Worm (Caenorhabditis elegans) whole organism, L1 larva: ENCODE results near the gene rev-1.
A peak's percentile ranks its signal among the peaks of the same experiment; 100 is the strongest.

Experiments used
- C16A3.4 ChIP-seq: fragments of 150-350 bp; optimal IDR thresholded peaks from 2 replicates; lab custom pipeline; 2014; ENCODE audit warnings: missing biosample characterization, missing genetic modification characterization
- C34B4.2 ChIP-seq: sonication (generic microtip); optimal IDR thresholded peaks from 2 replicates; lab custom pipeline; 2017; ENCODE audit warnings: mild to moderate bottlenecking, missing genetic modification characterization, missing compliant biosample characterization
- F16B12.6 ChIP-seq: fragments of 150-350 bp; optimal IDR thresholded peaks from 2 replicates; lab custom pipeline; 2014; ENCODE audit warnings: missing biosample characterization, missing genetic modification characterization
- Y116A8C.19 ChIP-seq: sonication (generic microtip); optimal IDR thresholded peaks from 2 replicates; lab custom pipeline; 2016; ENCODE audit warnings: missing compliant biosample characterization, missing genetic modification characterization, borderline replicate concordance
- alr-1 ChIP-seq: fragments of 200-800 bp; sonication (Bioruptor generic); optimal IDR thresholded peaks from 2 replicates; lab custom pipeline; 2018; ENCODE audit warnings: borderline replicate concordance, mild to moderate bottlenecking, missing genetic modification characterization, missing compliant biosample characterization
- aly-2 ChIP-seq: fragments of 150-350 bp; optimal IDR thresholded peaks from 2 replicates; lab custom pipeline; 2014; ENCODE audit warnings: missing biosample characterization, missing genetic modification characterization
- blmp-1 ChIP-seq: fragments of 150-350 bp; optimal IDR thresholded peaks from 2 replicates; lab custom pipeline; 2014; ENCODE audit warnings: missing biosample characterization, missing genetic modification characterization
- ceh-82 ChIP-seq, 3 experiments: fragments of 150-350 bp in 1 of 3; sonication (generic microtip) in 2 of 3; optimal IDR thresholded peaks; 2 replicates each; lab custom pipeline; 2014 to 2017; ENCODE audit warnings: missing biosample characterization in 3 of 3, missing genetic modification characterization in 3 of 3
- ces-1 ChIP-seq: fragments of 150-350 bp; optimal IDR thresholded peaks from 2 replicates; lab custom pipeline; 2014; ENCODE audit warnings: missing biosample characterization, missing genetic modification reagents, missing genetic modification characterization
- dpl-1 ChIP-seq, 3 experiments: fragments of 150-350 bp in 2 of 3; sonication (generic microtip) in 1 of 3; optimal IDR thresholded peaks; 2 replicates each; lab custom pipeline; 2014 to 2017; ENCODE audit warnings: missing biosample characterization in 3 of 3, missing genetic modification characterization in 3 of 3, missing genetic modification reagents in 3 of 3
- dsc-1 ChIP-seq: sonication (generic microtip); optimal IDR thresholded peaks from 2 replicates; lab custom pipeline; 2016; ENCODE audit warnings: mild to moderate bottlenecking, missing genetic modification characterization, missing compliant biosample characterization
- efl-1 ChIP-seq, 4 experiments: fragments of 150-350 bp; optimal IDR thresholded peaks in 3 of 4; peaks in 1 of 4; 1 replicate in 1 of 4; 2 replicates in 3 of 4; lab custom pipeline; 2014; ENCODE audit warnings: missing biosample characterization in 2 of 4, missing genetic modification characterization in 2 of 4, missing genetic modification reagents in 2 of 4
- elt-3 ChIP-seq, 6 experiments: fragments of 150-350 bp in 1 of 6; sonication (generic microtip); optimal IDR thresholded peaks; 2 replicates each; lab custom pipeline; 2017 to 2018; ENCODE audit warnings: missing biosample characterization in 6 of 6, missing genetic modification characterization in 6 of 6, inconsistent platforms in 1 of 6
- fkh-4 ChIP-seq: sonication (generic microtip); optimal IDR thresholded peaks from 2 replicates; lab custom pipeline; 2016; ENCODE audit warnings: missing compliant biosample characterization, missing genetic modification characterization, borderline replicate concordance
- grh-1 ChIP-seq: fragments of 200-800 bp; sonication (Bioruptor generic); IDR thresholded peaks from 2 replicates; pipeline ENCODE4 v1.3.6; 2022; ENCODE audit warnings: missing genetic modification reagents, missing genetic modification characterization, missing compliant biosample characterization
- hlh-17 ChIP-seq: fragments of 200-800 bp; sonication (Bioruptor generic); optimal IDR thresholded peaks from 2 replicates; lab custom pipeline; 2018; ENCODE audit warnings: missing genetic modification characterization, mild to moderate bottlenecking, missing compliant biosample characterization, moderate library complexity, borderline replicate concordance
- lin-13 ChIP-seq: fragments of 150-350 bp; optimal IDR thresholded peaks from 2 replicates; lab custom pipeline; 2014; ENCODE audit warnings: missing biosample characterization, missing genetic modification reagents, missing genetic modification characterization
- lin-14 ChIP-seq: fragments of 200-800 bp; sonication (Bioruptor generic); optimal IDR thresholded peaks from 2 replicates; lab custom pipeline; 2018; ENCODE audit warnings: mild to moderate bottlenecking, missing genetic modification characterization, moderate library complexity, missing compliant biosample characterization
- lin-35 ChIP-seq, 2 experiments: fragments of 150-350 bp; optimal IDR thresholded peaks; 2 replicates each; lab custom pipeline; 2014; ENCODE audit warnings: missing biosample characterization in 2 of 2, missing genetic modification characterization in 2 of 2, missing genetic modification reagents in 2 of 2
- lsy-2 ChIP-seq, 2 experiments: fragments of 150-350 bp; optimal IDR thresholded peaks; 2 replicates each; lab custom pipeline; 2014; ENCODE audit warnings: missing biosample characterization in 2 of 2, missing genetic modification characterization in 2 of 2
- mep-1 ChIP-seq: fragments of 150-350 bp; optimal IDR thresholded peaks from 2 replicates; lab custom pipeline; 2014; ENCODE audit warnings: missing biosample characterization, missing genetic modification characterization
- nhr-12 ChIP-seq: sonication (generic microtip); optimal IDR thresholded peaks from 2 replicates; lab custom pipeline; 2017; ENCODE audit warnings: missing biosample characterization, missing genetic modification characterization
- nhr-19 ChIP-seq: fragments of 200-800 bp; sonication (Bioruptor generic); conservative IDR thresholded peaks from 2 replicates; pipeline ENCODE4 v1.3.6; 2022; ENCODE audit warnings: missing genetic modification characterization, missing compliant biosample characterization
- nhr-20 ChIP-seq: sonication (generic microtip); optimal IDR thresholded peaks from 2 replicates; lab custom pipeline; 2016; ENCODE audit warnings: mild to moderate bottlenecking, missing genetic modification characterization, missing compliant biosample characterization
- nhr-47 ChIP-seq: sonication (generic microtip); optimal IDR thresholded peaks from 2 replicates; lab custom pipeline; 2016; ENCODE audit warnings: mild to moderate bottlenecking, missing genetic modification characterization, moderate library complexity, missing compliant biosample characterization
- nhr-71 ChIP-seq: sonication (generic microtip); optimal IDR thresholded peaks from 2 replicates; lab custom pipeline; 2016; ENCODE audit warnings: mild to moderate bottlenecking, missing genetic modification characterization, moderate library complexity, missing compliant biosample characterization
- nhr-85 ChIP-seq: sonication (generic microtip); peaks from one replicate; lab custom pipeline; 2016; ENCODE audit warnings: missing genetic modification characterization, inconsistent platforms, missing compliant biosample characterization
- nhr-90 ChIP-seq: sonication (generic microtip); optimal IDR thresholded peaks from 2 replicates; lab custom pipeline; 2016; ENCODE audit warnings: mild to moderate bottlenecking, missing genetic modification characterization, missing compliant biosample characterization; ENCODE audit not compliant: poor library complexity
- pax-3 ChIP-seq: fragments of 200-800 bp; sonication (Bioruptor generic); optimal IDR thresholded peaks from 2 replicates; lab custom pipeline; 2018; ENCODE audit warnings: mild to moderate bottlenecking, missing genetic modification characterization, moderate library complexity, missing compliant biosample characterization
- rnt-1 ChIP-seq: sonication (generic microtip); optimal IDR thresholded peaks from 2 replicates; lab custom pipeline; 2016; ENCODE audit warnings: mild to moderate bottlenecking, missing genetic modification characterization, moderate library complexity, missing compliant biosample characterization
- skn-1 ChIP-seq: fragments of 150-350 bp; optimal IDR thresholded peaks from 2 replicates; lab custom pipeline; 2014; ENCODE audit warnings: missing biosample characterization, missing genetic modification characterization
- snpc-4 ChIP-seq: fragments of 150-350 bp; optimal IDR thresholded peaks from 2 replicates; lab custom pipeline; 2014; ENCODE audit warnings: missing biosample characterization, missing genetic modification characterization
- snu-23 ChIP-seq: sonication (generic microtip); optimal IDR thresholded peaks from 2 replicates; lab custom pipeline; 2016; ENCODE audit warnings: missing genetic modification characterization, missing compliant biosample characterization
- sptf-1 ChIP-seq: fragments of 150-350 bp; optimal IDR thresholded peaks from 2 replicates; lab custom pipeline; 2014; ENCODE audit warnings: missing biosample characterization, missing genetic modification characterization
- sup-37 ChIP-seq: fragments of 200-800 bp; sonication (Bioruptor generic); optimal IDR thresholded peaks from 2 replicates; lab custom pipeline; 2018; ENCODE audit warnings: mild to moderate bottlenecking, missing genetic modification characterization, missing compliant biosample characterization
- swsn-7 ChIP-seq: sonication (generic microtip); optimal IDR thresholded peaks from 2 replicates; lab custom pipeline; 2016; ENCODE audit warnings: missing genetic modification characterization, missing compliant biosample characterization
- tbx-2 ChIP-seq: sonication (generic microtip); optimal IDR thresholded peaks from 2 replicates; lab custom pipeline; 2016; ENCODE audit warnings: missing genetic modification characterization, missing compliant biosample characterization
- unc-130 ChIP-seq: fragments of 150-350 bp; optimal IDR thresholded peaks from 2 replicates; lab custom pipeline; 2017; ENCODE audit warnings: missing biosample characterization, missing genetic modification characterization, inconsistent platforms
- unc-62 ChIP-seq: fragments of 150-350 bp; optimal IDR thresholded peaks from 2 replicates; lab custom pipeline; 2014; ENCODE audit warnings: missing biosample characterization, missing genetic modification reagents, missing genetic modification characterization
- xbp-1 ChIP-seq: sonication (generic microtip); optimal IDR thresholded peaks from 2 replicates; lab custom pipeline; 2016; ENCODE audit warnings: missing genetic modification characterization, missing compliant biosample characterization
- zag-1 ChIP-seq: fragments of 150-350 bp; optimal IDR thresholded peaks from 2 replicates; lab custom pipeline; 2014; ENCODE audit warnings: missing biosample characterization, missing genetic modification characterization
- ztf-11 ChIP-seq, 2 experiments: sonication (generic microtip); optimal IDR thresholded peaks; 2 replicates each; lab custom pipeline; 2016 to 2017; ENCODE audit warnings: missing genetic modification characterization in 2 of 2, missing biosample characterization in 1 of 2, missing compliant biosample characterization in 1 of 2

rev-1 gene

ce11 chrII:7873843-7874372 lies 26.5 kb upstream of the rev-1 start, which contains the start of gene T01H3.3:
Gene T01H3.3 (minus strand): TSS chrII:7873893.
- TF ChIP-seq snpc-4 (tag; lab: Kevin White, UChicago) (no peak), tbx-2 (tag; lab: Kevin White, UChicago) (peak; percentile 34), unc-130 (tag; lab: Kevin White, UChicago) (peak; percentile 22), nhr-20 (tag; lab: Kevin White, UChicago) (peak; percentile 43), rnt-1 (tag; lab: Kevin White, UChicago) (peak; percentile 40), hlh-17 (GFP tag; lab: Kevin White, UChicago) (no peak), grh-1 (GFP tag; lab: Robert Waterston, UW) (no peak), lin-35 (GFP tag; optimal IDR thresholded peaks at IDR 0.05; lab: Kevin White, UChicago) (peak; percentile 57 to 59), lin-14 (GFP tag; lab: Kevin White, UChicago) (peak; percentile 52), C34B4.2 (no peak), Y116A8C.19 (tag; lab: Kevin White, UChicago) (no peak), lin-13 (GFP tag; lab: Kevin White, UChicago) (peak; percentile 36), lsy-2 (tag; optimal IDR thresholded peaks at IDR 0.05; lab: Kevin White, UChicago) (peak; percentile 68 to 87), alr-1 (tag; lab: Kevin White, UChicago) (no peak), ceh-82 (tag; optimal IDR thresholded peaks at IDR 0.05; lab: Kevin White, UChicago) (peak in 2 of 3 experiments; percentile 20 to 31), blmp-1 (tag; lab: Kevin White, UChicago) (no peak), nhr-71 (tag; lab: Kevin White, UChicago) (peak; percentile 66), pax-3 (no peak), zag-1 (tag; lab: Kevin White, UChicago) (no peak), dsc-1 (tag; lab: Kevin White, UChicago) (peak; percentile 33), skn-1 (peak; percentile 25), mep-1 (tag; lab: Kevin White, UChicago) (peak; percentile 13), sup-37 (GFP tag; lab: Kevin White, UChicago) (no peak), swsn-7 (tag; lab: Kevin White, UChicago) (peak; percentile 58), nhr-12 (tag; lab: Kevin White, UChicago) (no peak), nhr-47 (tag; lab: Kevin White, UChicago) (peak; percentile 52), nhr-19 (peak; percentile 41; the same call in 1 of the 2 replicates), C16A3.4 (tag; lab: Kevin White, UChicago) (peak; percentile 50), aly-2 (tag; lab: Kevin White, UChicago) (no peak), dpl-1 (GFP tag; optimal IDR thresholded peaks at IDR 0.05; lab: Kevin White, UChicago) (peak; percentile 42 to 63 (median 52)), efl-1 (optimal IDR thresholded peaks at IDR 0.05; lab: Kevin White, UChicago) (peak; percentile 52 to 66), efl-1 (GFP tag; optimal IDR thresholded peaks at IDR 0.05 in 1 of 2; lab: Kevin White, UChicago) (peak in 1 of 2 experiments; percentile 58), ztf-11 (tag; optimal IDR thresholded peaks at IDR 0.05; lab: Kevin White, UChicago) (no peak), nhr-85 (peak; percentile 39), sptf-1 (tag; lab: Kevin White, UChicago) (no peak), F16B12.6 (peak; percentile 58), nhr-90 (tag; lab: Kevin White, UChicago) (peak; percentile 42), ces-1 (GFP tag; lab: Kevin White, UChicago) (no peak), snu-23 (peak; percentile 73), fkh-4 (no peak), xbp-1 (tag; lab: Kevin White, UChicago) (peak; percentile 53), elt-3 (tag; optimal IDR thresholded peaks at IDR 0.05; lab: Kevin White, UChicago) (peak in 2 of 6 experiments; percentile 12 to 43), unc-62 (GFP tag; lab: Kevin White, UChicago) (no peak)
